Worm (Caenorhabditis elegans): ENCODE data around the gene Y32F6A.5.

Y32F6A.5 gene

DNA sequence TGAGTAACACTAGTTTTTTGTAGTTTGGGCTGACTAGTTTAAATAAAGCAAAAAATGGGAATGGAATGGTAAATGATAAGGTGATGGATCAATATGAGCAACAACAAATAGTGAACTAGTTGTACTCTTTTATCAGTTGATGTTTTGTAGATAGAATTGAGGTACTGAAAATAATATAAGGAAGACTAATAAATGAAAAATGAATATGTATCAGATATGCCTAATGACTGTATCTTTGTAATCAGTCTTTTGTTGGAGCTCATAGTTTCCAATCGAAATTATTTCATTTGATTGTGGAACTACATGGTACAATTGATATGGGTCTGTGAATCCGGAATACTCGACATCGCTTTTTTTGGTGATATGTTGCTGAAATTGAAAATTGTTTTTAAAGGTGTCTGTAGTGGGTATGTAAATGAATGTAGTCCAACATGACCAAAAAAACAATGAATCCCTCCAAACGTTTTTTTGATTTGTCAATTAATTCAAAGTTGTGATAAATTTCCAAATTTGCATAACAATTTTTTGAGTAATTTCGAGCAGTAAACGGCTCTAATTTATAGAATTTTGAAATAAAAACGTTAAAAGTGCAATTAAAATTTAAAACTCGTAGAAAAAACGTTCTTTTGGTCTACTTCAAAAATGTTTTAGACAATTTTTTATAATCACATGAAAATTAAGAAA lies 43.2 kb downstream of the Y32F6A.5 start, which contains the start of gene F15H10.12:
TSS of gene F15H10.12 (minus strand) at position 51 of the 684 bp plus-strand sequence.
- TF ChIP-seq snpc-4 (tag; optimal IDR thresholded peaks at IDR 0.05) = no peak
- no peak for TF ChIP-seq alr-1 (tag; optimal IDR thresholded peaks at IDR 0.05)
- no peak for TF ChIP-seq mdl-1 (tag; optimal IDR thresholded peaks at IDR 0.05)
- no peak for TF ChIP-seq unc-62 (GFP tag; optimal IDR thresholded peaks at IDR 0.05)
- TF ChIP-seq ceh-16 (tag; optimal IDR thresholded peaks at IDR 0.05) = no peak
- TF ChIP-seq nhr-12 (tag; optimal IDR thresholded peaks at IDR 0.05) = no peak

DNA sequence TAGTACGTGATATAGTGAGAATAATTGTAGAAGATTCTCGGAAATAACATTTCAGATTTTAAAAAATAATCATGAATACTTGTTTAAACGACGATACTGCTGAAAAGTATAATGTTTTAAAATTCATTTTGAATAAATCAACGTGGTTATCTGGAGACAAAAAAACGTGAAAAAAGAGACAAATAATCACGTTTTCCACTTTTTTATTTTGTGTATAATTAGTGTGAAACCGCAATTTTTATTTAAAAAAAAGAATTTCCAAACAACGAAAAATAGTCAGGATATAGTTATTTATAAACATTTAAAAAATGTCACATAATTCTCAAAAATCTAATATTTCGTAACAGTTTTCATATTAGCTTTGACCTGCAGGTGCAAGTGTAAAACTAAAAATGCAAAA lies 47.1 kb downstream of the Y32F6A.5 start, which contains the start of gene F15H10.7:
TSS of gene F15H10.7 (minus strand) at position 101 of the 400 bp plus-strand sequence.
- no peak for TF ChIP-seq ZK546.5 (tag; optimal IDR thresholded peaks at IDR 0.05)
- TF ChIP-seq mdl-1 (tag; optimal IDR thresholded peaks at IDR 0.05) = no peak
- TF ChIP-seq gmeb-1 (tag; optimal IDR thresholded peaks at IDR 0.05) = no peak
- no peak for TF ChIP-seq elt-1 (tag; optimal IDR thresholded peaks at IDR 0.05)
- TF ChIP-seq nhr-12 (tag; optimal IDR thresholded peaks at IDR 0.05) = no peak
- no peak for TF ChIP-seq nhr-77 (tag; optimal IDR thresholded peaks at IDR 0.05)
- no peak for TF ChIP-seq unc-55 (GFP tag; optimal IDR thresholded peaks at IDR 0.05)
- TF ChIP-seq lin-39 (tag; optimal IDR thresholded peaks at IDR 0.05) = no peak
- TF ChIP-seq nhr-237 (tag; optimal IDR thresholded peaks at IDR 0.05) = no peak
- TF ChIP-seq crh-2 (tag; optimal IDR thresholded peaks at IDR 0.05) = no peak
- no peak for TF ChIP-seq nhr-25 (tag; optimal IDR thresholded peaks at IDR 0.05)
- TF ChIP-seq R02D3.7 (tag; optimal IDR thresholded peaks at IDR 0.05) = no peak

DNA sequence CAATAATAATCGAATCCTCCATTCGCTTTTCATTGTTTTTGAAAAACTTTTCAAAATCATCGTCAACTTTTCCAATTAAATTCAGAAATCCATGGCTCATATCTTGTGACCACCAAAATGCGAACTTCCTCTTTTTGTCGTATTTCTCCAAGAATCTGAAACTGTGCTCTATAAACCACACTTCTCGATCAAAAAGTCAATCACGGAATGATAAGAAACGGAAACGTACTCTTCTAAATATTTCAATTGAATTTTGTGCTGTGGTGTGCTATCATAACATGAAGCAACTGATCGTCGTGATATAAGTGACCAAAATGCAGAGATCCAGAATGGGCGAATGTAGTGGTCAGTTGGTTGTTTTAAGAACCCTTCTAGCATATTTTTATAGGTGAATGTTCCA lies 48.7 kb downstream of the Y32F6A.5 start:
- TF ChIP-seq unc-55 (GFP tag; optimal IDR thresholded peaks at IDR 0.05) (no peak), elt-1 (tag; optimal IDR thresholded peaks at IDR 0.05) (no peak), fos-1 (tag; optimal IDR thresholded peaks at IDR 0.05) (peak; percentile 29), ceh-82 (tag; optimal IDR thresholded peaks at IDR 0.05) (no peak), nhr-237 (tag; optimal IDR thresholded peaks at IDR 0.05) (no peak), lin-13 (GFP tag; optimal IDR thresholded peaks at IDR 0.05) (no peak), lin-39 (tag; optimal IDR thresholded peaks at IDR 0.05) (no peak)

DNA sequence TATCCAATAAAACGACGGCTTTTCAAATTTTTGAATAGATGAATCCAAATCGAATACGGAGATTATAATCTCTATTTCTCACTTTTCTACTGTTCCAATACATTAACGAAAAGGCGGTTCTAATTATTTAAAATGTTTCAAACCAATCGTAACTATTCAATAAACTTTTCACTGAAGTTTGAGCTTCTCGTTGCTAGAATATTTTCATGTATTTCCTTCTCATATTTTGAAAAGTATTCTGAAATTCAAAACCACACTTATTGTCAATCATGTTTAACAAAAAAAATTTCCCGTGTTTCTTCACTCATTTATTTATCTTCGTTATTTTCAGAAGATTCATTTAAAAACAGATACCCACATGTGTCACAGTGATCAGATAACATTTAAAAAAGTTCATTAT lies 50.6 kb downstream of the Y32F6A.5 start, which contains the start of gene F15H10.8:
TSS of gene F15H10.8 (minus strand) at position 101 of the 400 bp plus-strand sequence.
- TF ChIP-seq dmd-4 (tag; optimal IDR thresholded peaks at IDR 0.05) (no peak), unc-55 (GFP tag; optimal IDR thresholded peaks at IDR 0.05) (no peak), crh-2 (tag; optimal IDR thresholded peaks at IDR 0.05) (no peak), snpc-4 (tag; optimal IDR thresholded peaks at IDR 0.05) (no peak), egl-27 (tag; optimal IDR thresholded peaks at IDR 0.05) (no peak), fos-1 (tag; optimal IDR thresholded peaks at IDR 0.05) (no peak), gmeb-1 (tag; optimal IDR thresholded peaks at IDR 0.05) (no peak), blmp-1 (tag; optimal IDR thresholded peaks at IDR 0.05; ENCODE audit: insufficient read depth) (no peak), sma-9 (GFP tag; optimal IDR thresholded peaks at IDR 0.05) (no peak), sma-9 (tag; optimal IDR thresholded peaks at IDR 0.05) (no peak), nhr-21 (tag; optimal IDR thresholded peaks at IDR 0.05) (no peak), mdl-1 (tag; optimal IDR thresholded peaks at IDR 0.05) (no peak), ztf-11 (tag; optimal IDR thresholded peaks at IDR 0.05) (no peak), lin-13 (GFP tag; optimal IDR thresholded peaks at IDR 0.05) (no peak)

DNA sequence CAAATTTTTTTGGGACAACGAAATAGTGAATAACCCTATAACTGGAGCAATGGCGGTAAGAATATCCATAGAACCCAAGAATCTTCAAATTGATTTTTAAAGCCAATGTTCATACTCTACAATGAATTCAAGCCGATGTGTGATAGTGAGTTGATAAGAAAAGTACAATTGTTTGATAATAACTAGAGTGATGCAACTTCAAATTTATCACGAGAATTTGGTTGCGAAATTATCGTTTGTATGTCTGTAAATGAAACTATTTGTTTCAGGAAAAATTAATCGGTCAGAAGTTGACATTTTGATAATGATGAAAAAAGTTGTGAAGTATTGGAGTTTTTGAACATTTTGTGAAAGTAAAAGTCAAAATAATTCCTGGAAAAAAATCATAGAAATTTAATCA lies 54.1 kb downstream of the Y32F6A.5 start:
- TF ChIP-seq gmeb-1 (tag; optimal IDR thresholded peaks at IDR 0.05) = peak; percentile 24
- no peak for TF ChIP-seq nhr-12 (tag; optimal IDR thresholded peaks at IDR 0.05)
- peak; percentile 37 for TF ChIP-seq crh-2 (tag; optimal IDR thresholded peaks at IDR 0.05)
- peak; percentile 80 for TF ChIP-seq nhr-129 (tag; optimal IDR thresholded peaks at IDR 0.05)
- TF ChIP-seq nhr-237 (tag; optimal IDR thresholded peaks at IDR 0.05) = no peak
- TF ChIP-seq fos-1 (tag; optimal IDR thresholded peaks at IDR 0.05) = peak; percentile 93
- TF ChIP-seq alr-1 (tag; optimal IDR thresholded peaks at IDR 0.05) = no peak
- no peak for TF ChIP-seq sma-3 (GFP tag; optimal IDR thresholded peaks at IDR 0.05)
- TF ChIP-seq sma-9 (GFP tag; optimal IDR thresholded peaks at IDR 0.05) = peak; percentile 76
- no peak for TF ChIP-seq sma-9 (tag; optimal IDR thresholded peaks at IDR 0.05)

DNA sequence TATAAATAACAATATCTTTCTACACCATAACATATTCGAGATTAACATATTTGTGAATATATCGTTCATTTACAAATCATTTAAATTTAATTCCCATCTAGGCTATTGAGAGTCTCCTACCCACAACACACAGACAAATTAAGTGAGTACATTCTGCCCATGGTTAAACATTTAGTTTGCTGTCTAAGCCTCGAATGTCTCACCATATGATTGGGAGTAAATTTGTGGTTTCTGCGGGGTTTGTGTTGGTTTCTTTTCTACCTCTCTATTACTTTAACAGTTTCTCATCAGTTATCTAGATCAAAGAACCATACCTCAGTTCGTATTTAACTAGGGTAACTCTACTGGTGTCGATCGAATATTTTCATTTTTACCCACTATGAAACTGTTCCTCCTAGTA lies 55.0 kb downstream of the Y32F6A.5 start, which contains the start of gene ugt-2:
TSS of gene ugt-2 (plus strand) at position 371 of the 400 bp plus-strand sequence.
- no peak for TF ChIP-seq nhr-6 (tag; optimal IDR thresholded peaks at IDR 0.05)
- TF ChIP-seq nhr-25 (tag; optimal IDR thresholded peaks at IDR 0.05) = no peak
- TF ChIP-seq nhr-21 (tag; optimal IDR thresholded peaks at IDR 0.05) = no peak
- TF ChIP-seq skn-1 (tag; optimal IDR thresholded peaks at IDR 0.05) = no peak
- TF ChIP-seq nhr-77 (tag; optimal IDR thresholded peaks at IDR 0.05) = no peak
- TF ChIP-seq ZK546.5 (tag; optimal IDR thresholded peaks at IDR 0.05) = no peak
- no peak for TF ChIP-seq ceh-82 (tag; optimal IDR thresholded peaks at IDR 0.05)
- TF ChIP-seq fos-1 (tag; optimal IDR thresholded peaks at IDR 0.05) = peak; percentile 41
- no peak for TF ChIP-seq F13H6.1 (tag; optimal IDR thresholded peaks at IDR 0.05)
- peak; percentile 53 for TF ChIP-seq sma-9 (GFP tag; optimal IDR thresholded peaks at IDR 0.05)
- no peak for TF ChIP-seq sma-9 (tag; optimal IDR thresholded peaks at IDR 0.05)
- peak; percentile 14 for TF ChIP-seq crh-2 (tag; optimal IDR thresholded peaks at IDR 0.05)
- no peak for TF ChIP-seq dmd-4 (tag; optimal IDR thresholded peaks at IDR 0.05)
- TF ChIP-seq alr-1 (tag; optimal IDR thresholded peaks at IDR 0.05) = no peak
- no peak for TF ChIP-seq mbf-1 (tag; optimal IDR thresholded peaks at IDR 0.05)
- TF ChIP-seq ceh-16 (tag; optimal IDR thresholded peaks at IDR 0.05) = no peak
- TF ChIP-seq nhr-129 (tag; optimal IDR thresholded peaks at IDR 0.05) = peak; percentile 29
- no peak for TF ChIP-seq ztf-11 (tag; optimal IDR thresholded peaks at IDR 0.05)
